Fruit fly (Drosophila melanogaster) Kc167 (cell line): ENCODE data around the gene CG33060.

Experiments used
- Myc ChIP-seq: fragments of >200 bp; optimal IDR thresholded peaks from 2 replicates; lab custom pipeline; 2017; ENCODE audit warnings: missing external identifiers
- Sin3A ChIP-seq: fragments of >200 bp; optimal IDR thresholded peaks from 2 replicates; lab custom pipeline; 2018; ENCODE audit warnings: missing external identifiers
- h ChIP-seq: fragments of >200 bp; optimal IDR thresholded peaks from 3 replicates; lab custom pipeline; 2018; ENCODE audit warnings: missing external identifiers
- insv ChIP-seq: fragments of >200 bp; optimal IDR thresholded peaks from 3 replicates; lab custom pipeline; 2018; ENCODE audit warnings: missing external identifiers
- psq ChIP-seq: fragments of >200 bp; optimal IDR thresholded peaks from 2 replicates; lab custom pipeline; 2017; ENCODE audit warnings: missing external identifiers
- ttk ChIP-seq: sonication (Bioruptor generic); optimal IDR thresholded peaks from 2 replicates; lab custom pipeline; 2017; ENCODE audit warnings: missing external identifiers

CG33060 gene

dm6 chr3L:16328207-16328891 lies 2.5 kb upstream of the CG33060 start, which contains the start of gene CG13058:
TSS of gene CG13058 (plus strand) at chr3L:16328841.
- TF ChIP-seq insv (no peak), psq (no peak), Sin3A (lab: Kevin White, UChicago) (no peak), h (lab: Kevin White, UChicago) (no peak), ttk (lab: Kevin White, UChicago) (no peak), Myc (no peak)

- no peak for TF ChIP-seq psq
- no peak for TF ChIP-seq ttk (lab: Kevin White, UChicago)
- TF ChIP-seq h (lab: Kevin White, UChicago): no peak
- TF ChIP-seq Myc: no peak
- TF ChIP-seq insv: no peak
- no peak for TF ChIP-seq Sin3A (lab: Kevin White, UChicago)
Observed at dm6 chr3L:16329495-16329894, 1.3 kb upstream of the CG33060 start, which contains the start of gene CG33061. TSS of gene CG33061 (plus strand) at chr3L:16329795.

dm6 chr3L:16331633-16332032 lies 793 bp downstream of the CG33060 start, which contains the start of gene retinin:
TSS of gene retinin (plus strand) at chr3L:16331933.
- TF ChIP-seq h (lab: Kevin White, UChicago): no peak
- TF ChIP-seq insv: no peak
- no peak for TF ChIP-seq Sin3A (lab: Kevin White, UChicago)
- no peak for TF ChIP-seq ttk (lab: Kevin White, UChicago)
- no peak for TF ChIP-seq psq
- TF ChIP-seq Myc: no peak

- TF ChIP-seq h (lab: Kevin White, UChicago) (no peak), psq (no peak), Myc (no peak), insv (no peak)
Observed at dm6 chr3L:16333013-16333412, 2.2 kb downstream of the CG33060 start, which contains the start of gene CG13056. TSS of gene CG13056 (plus strand) at chr3L:16333313.

- TF ChIP-seq insv (no peak), Myc (no peak), ttk (lab: Kevin White, UChicago) (no peak), Sin3A (lab: Kevin White, UChicago) (no peak), h (lab: Kevin White, UChicago) (no peak), psq (no peak)
Observed at dm6 chr3L:16334876-16335275, 4.0 kb downstream of the CG33060 start.

- TF ChIP-seq h (lab: Kevin White, UChicago) (no peak), Myc (no peak), Sin3A (lab: Kevin White, UChicago) (no peak), insv (no peak), ttk (lab: Kevin White, UChicago) (no peak), psq (no peak)
Observed at dm6 chr3L:16337739-16338138, 6.9 kb downstream of the CG33060 start.

dm6 chr3L:16338703-16339102 lies 7.9 kb downstream of the CG33060 start, which contains the start of gene CG4998:
TSS of gene CG4998 (plus strand) at chr3L:16339003.
- TF ChIP-seq Sin3A (lab: Kevin White, UChicago): no peak
- TF ChIP-seq ttk (lab: Kevin White, UChicago): no peak

dm6 chr3L:16339463-16339862 lies 8.6 kb downstream of the CG33060 start:
- TF ChIP-seq Sin3A (lab: Kevin White, UChicago) (no peak), ttk (lab: Kevin White, UChicago) (no peak), h (lab: Kevin White, UChicago) (no peak), Myc (no peak), insv (no peak), psq (no peak)

- TF ChIP-seq h (lab: Kevin White, UChicago): no peak
- no peak for TF ChIP-seq psq
- no peak for TF ChIP-seq ttk (lab: Kevin White, UChicago)
- no peak for TF ChIP-seq Myc
- TF ChIP-seq insv: no peak
- no peak for TF ChIP-seq Sin3A (lab: Kevin White, UChicago)
Observed at dm6 chr3L:16339873-16340272, 9.0 kb downstream of the CG33060 start.

dm6 chr3L:16346023-16346422 lies 15.2 kb downstream of the CG33060 start, which contains the start of gene CG33257:
TSS of gene CG33257 (plus strand) at chr3L:16346323.
- no peak for TF ChIP-seq insv
- no peak for TF ChIP-seq psq
- TF ChIP-seq ttk (lab: Kevin White, UChicago): no peak
- TF ChIP-seq Myc: no peak
- no peak for TF ChIP-seq h (lab: Kevin White, UChicago)
- TF ChIP-seq Sin3A (lab: Kevin White, UChicago): no peak

dm6 chr3L:16347914-16348313 lies 17.1 kb downstream of the CG33060 start, which contains the start of gene mRpS34:
TSS of gene mRpS34 (plus strand) at chr3L:16348074.
- no peak for TF ChIP-seq h (lab: Kevin White, UChicago)
- TF ChIP-seq Myc: no peak
- TF ChIP-seq insv: no peak
- TF ChIP-seq psq: no peak
- TF ChIP-seq ttk (lab: Kevin White, UChicago): no peak
- TF ChIP-seq Sin3A (lab: Kevin White, UChicago): no peak

- TF ChIP-seq ttk (lab: Kevin White, UChicago) (no peak), Myc (no peak), Sin3A (lab: Kevin White, UChicago) (no peak), h (lab: Kevin White, UChicago) (no peak), psq (no peak), insv (no peak)
Observed at dm6 chr3L:16349686-16350085, 18.8 kb downstream of the CG33060 start.

dm6 chr3L:16351770-16352429 lies 21.1 kb downstream of the CG33060 start, which contains the start of the genes Golgin104 and Tcs3:
TSS of gene Golgin104 (minus strand) at chr3L:16351951.
TSS of gene Tcs3 (plus strand) at chr3L:16351991.
- TF ChIP-seq insv: no peak
- no peak for TF ChIP-seq Myc
- no peak for TF ChIP-seq h (lab: Kevin White, UChicago)
- no peak for TF ChIP-seq ttk (lab: Kevin White, UChicago)
- TF ChIP-seq psq: no peak
- TF ChIP-seq Sin3A (lab: Kevin White, UChicago): no peak
